Worm (Caenorhabditis elegans): Measurements from ENCODE around the gene W04E12.3.

DNA sequence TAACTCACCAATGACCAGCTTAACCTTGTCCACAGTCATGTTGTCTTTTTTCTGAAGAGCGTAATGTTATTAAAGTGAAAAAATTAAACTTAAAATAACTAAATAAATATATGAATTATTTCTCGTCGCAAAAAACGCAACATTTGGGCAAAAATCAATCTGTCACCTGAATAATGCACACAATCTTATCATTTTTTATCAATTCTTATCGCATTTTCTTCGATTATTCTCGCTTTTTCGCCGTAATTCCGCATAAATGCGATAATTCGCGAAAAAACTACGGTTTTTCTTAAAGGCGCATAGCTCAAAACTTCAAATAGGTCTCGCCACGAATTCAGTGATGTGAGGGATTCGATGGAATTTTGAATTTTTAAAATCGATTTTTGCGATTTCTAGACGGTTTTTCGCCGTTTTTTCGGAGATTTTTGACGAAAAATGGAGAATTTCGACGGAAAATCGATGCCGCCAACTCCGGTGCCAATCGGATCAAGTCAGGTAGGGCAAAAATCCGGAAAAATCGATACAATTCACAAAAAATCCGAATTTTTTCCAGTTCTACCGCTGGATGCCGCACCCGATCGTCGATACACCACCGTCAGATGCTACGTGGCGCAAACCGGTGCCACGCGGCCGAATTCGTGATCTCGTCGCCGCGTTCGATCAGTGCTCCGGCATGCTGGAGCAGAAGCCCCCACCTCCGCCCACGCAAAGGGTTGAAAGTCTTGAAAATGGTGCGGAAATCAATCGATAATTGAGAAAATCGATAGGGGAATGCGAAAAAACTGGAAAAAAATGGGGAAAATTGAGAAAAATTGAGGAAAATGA, 44.2 kb upstream of the W04E12.3 start, which contains the start of the genes Y43F8C.13 and ani-3:
- TF ChIP-seq lin-39 (tag; optimal IDR thresholded peaks at IDR 0.05) (no peak), skn-1 (tag; optimal IDR thresholded peaks at IDR 0.05) (no peak), ZK546.5 (tag; optimal IDR thresholded peaks at IDR 0.05) (no peak), nhr-77 (tag; optimal IDR thresholded peaks at IDR 0.05) (no peak), nhr-237 (tag; optimal IDR thresholded peaks at IDR 0.05) (no peak), F13H6.1 (tag; optimal IDR thresholded peaks at IDR 0.05) (no peak), fos-1 (tag; optimal IDR thresholded peaks at IDR 0.05) (peak; percentile 80), R02D3.7 (tag; optimal IDR thresholded peaks at IDR 0.05) (no peak), sma-9 (GFP tag; optimal IDR thresholded peaks at IDR 0.05) (no peak), sma-9 (tag; optimal IDR thresholded peaks at IDR 0.05) (no peak), ceh-82 (tag; optimal IDR thresholded peaks at IDR 0.05) (no peak), ztf-4 (tag; optimal IDR thresholded peaks at IDR 0.05) (no peak)

Data from whole organism, L2 larva.